Worm (Caenorhabditis elegans) whole organism, early embryonic: ENCODE data around the gene F08D12.15.

Experiments used
- ama-1 ChIP-seq: fragments of 150-350 bp; optimal IDR thresholded peaks from 2 replicates; lab custom pipeline; 2014
- hmg-4 ChIP-seq: fragments of 200-800 bp; sonication (Bioruptor generic); optimal IDR thresholded peaks from 2 replicates; lab custom pipeline; 2018; ENCODE audit warnings: mild to moderate bottlenecking, missing genetic modification characterization, missing compliant biosample characterization
- sea-1 ChIP-seq: fragments of 200-800 bp; sonication (Bioruptor generic); conservative IDR thresholded peaks from 2 replicates; pipeline ENCODE4 v1.3.6; 2022; ENCODE audit warnings: missing genetic modification characterization, missing compliant biosample characterization
- tbx-11 ChIP-seq: fragments of 200-800 bp; sonication (Bioruptor generic); IDR thresholded peaks from 2 replicates; pipeline ENCODE4 v1.3.6; 2022; ENCODE audit warnings: missing genetic modification characterization, missing compliant biosample characterization
- tra-4 ChIP-seq: sonication (generic microtip); optimal IDR thresholded peaks from 2 replicates; lab custom pipeline; 2017; ENCODE audit warnings: missing genetic modification characterization, missing compliant biosample characterization

DNA sequence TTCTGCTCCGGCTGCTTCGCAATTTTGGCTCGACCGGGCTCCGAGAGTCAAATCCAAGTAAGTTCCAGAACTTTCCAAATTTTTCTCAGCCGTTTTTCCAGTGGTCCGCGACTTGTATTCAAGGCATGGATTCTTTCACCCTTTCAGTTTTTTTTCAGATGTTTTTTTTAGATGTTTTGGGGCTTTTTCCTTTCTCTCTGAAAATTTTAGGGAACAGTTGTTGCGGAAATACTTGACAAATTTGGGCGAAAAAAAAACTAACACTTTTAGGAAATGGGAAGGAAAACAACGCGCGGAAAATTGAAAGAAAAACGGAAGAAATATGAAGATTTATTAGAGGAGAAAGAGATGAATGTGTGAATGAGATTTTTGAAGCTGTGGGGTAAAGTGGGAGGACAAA, 40.9 kb upstream of the F08D12.15 start, which contains the start of the genes T05A8.11 and nep-2:
- TF ChIP-seq ama-1 (no peak), sea-1 (GFP tag; lab: Robert Waterston, UW) (no peak), hmg-4 (GFP tag; lab: Kevin White, UChicago) (no peak), tbx-11 (GFP tag; lab: Robert Waterston, UW) (no peak), tra-4 (tag; lab: Kevin White, UChicago) (no peak)
